Worm (Caenorhabditis elegans): ENCODE data around the gene srv-5.

DNA sequence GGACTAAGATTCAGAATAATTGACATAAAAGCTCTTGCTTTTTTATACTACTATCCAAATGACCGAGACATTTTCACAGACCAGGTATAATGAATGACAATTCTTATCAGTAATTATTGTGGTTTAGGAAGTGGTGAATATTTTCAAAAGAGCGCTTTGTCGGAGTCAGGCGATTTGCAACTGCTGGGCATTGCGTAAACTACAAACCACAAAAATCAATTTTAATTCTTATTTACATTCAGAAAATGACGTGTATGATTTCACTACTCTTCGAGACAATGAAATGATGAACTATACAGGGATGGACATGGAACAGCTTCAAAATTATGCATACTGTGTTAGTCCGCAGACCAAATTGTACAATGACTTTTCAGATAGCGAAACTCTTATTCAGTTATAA is 32.3 kb downstream of the srv-5 start:
- TF ChIP-seq fkh-10 (GFP tag; optimal IDR thresholded peaks at IDR 0.05) (no peak), dve-1 (tag; optimal IDR thresholded peaks at IDR 0.05) (no peak), ceh-34 (tag; optimal IDR thresholded peaks at IDR 0.05) (no peak), pha-2 (tag; optimal IDR thresholded peaks at IDR 0.05) (no peak), ets-4 (tag; optimal IDR thresholded peaks at IDR 0.05) (no peak), nhr-11 (tag; optimal IDR thresholded peaks at IDR 0.05) (no peak), pqm-1 (tag; optimal IDR thresholded peaks at IDR 0.05) (no peak), syd-9 (tag; optimal IDR thresholded peaks at IDR 0.05) (no peak), tbx-2 (tag; optimal IDR thresholded peaks at IDR 0.05) (no peak), pag-3 (tag; optimal IDR thresholded peaks at IDR 0.05; ENCODE audit: borderline replicate concordance) (no peak)
